Worm (Caenorhabditis elegans): ENCODE data around the gene fut-8.

DNA sequence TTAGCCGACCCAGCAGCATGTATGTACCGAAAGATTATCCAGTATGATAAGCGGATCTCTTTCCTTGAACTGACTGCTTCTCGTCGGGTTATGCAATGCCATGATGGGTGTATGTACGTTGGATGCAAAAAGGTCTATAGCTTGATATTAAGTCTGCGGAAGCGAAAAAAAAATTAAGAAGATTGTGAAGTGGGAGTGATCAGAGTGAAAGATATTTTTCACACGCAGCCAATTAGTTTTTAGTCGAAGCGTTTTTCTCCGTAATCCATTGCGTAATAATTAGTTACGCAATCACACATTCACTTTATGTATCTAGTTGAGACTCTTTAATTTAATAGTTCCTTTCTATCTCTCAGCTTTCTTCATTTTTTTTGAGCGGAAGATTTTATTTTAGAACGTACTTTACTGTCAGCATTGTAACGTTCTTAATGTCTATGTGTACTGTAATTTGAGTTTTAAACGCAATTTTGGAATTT is 40.6 kb downstream of the fut-8 start:
- TF ChIP-seq dve-1 (tag; optimal IDR thresholded peaks at IDR 0.05) (no peak), K09A11.1 (tag; optimal IDR thresholded peaks at IDR 0.05; ENCODE audit: insufficient read depth) (no peak), ceh-18 (tag; optimal IDR thresholded peaks at IDR 0.05) (no peak), elt-2 (tag; optimal IDR thresholded peaks at IDR 0.05) (no peak), ets-4 (tag; optimal IDR thresholded peaks at IDR 0.05) (no peak), ama-1 (optimal IDR thresholded peaks at IDR 0.05) (no peak), nhr-11 (tag; optimal IDR thresholded peaks at IDR 0.05) (no peak), elt-4 (tag; optimal IDR thresholded peaks at IDR 0.05) (no peak), ceh-9 (tag; optimal IDR thresholded peaks at IDR 0.05) (no peak), ceh-31 (tag; optimal IDR thresholded peaks at IDR 0.05) (no peak), hlh-6 (tag; optimal IDR thresholded peaks at IDR 0.05) (no peak)
